Fruit fly (Drosophila melanogaster) whole organism, embryonic: ENCODE data around the gene Pfdn2.

Experiments
- Bgb ChIP-seq: fragments of 200-800 bp; sonication (Bioruptor generic); IDR thresholded peaks from 2 replicates; pipeline ENCODE4 v1.3.6; 2022; ENCODE audit warnings: missing biosample characterization, missing genetic modification characterization; ENCODE audit not compliant: partially characterized antibody
- BtbVII ChIP-seq: fragments of 200-800 bp; sonication (Bioruptor generic); optimal IDR thresholded peaks from 3 replicates; lab custom pipeline; 2017; ENCODE audit warnings: missing biosample characterization, mild to moderate bottlenecking, missing genetic modification characterization
- CG6175 ChIP-seq: fragments of 200-800 bp; sonication (Bioruptor generic); IDR thresholded peaks from 3 replicates; pipeline ENCODE4 v1.3.6; 2022; ENCODE audit warnings: missing biosample characterization, missing genetic modification characterization
- CG6689 ChIP-seq: fragments of 200-800 bp; sonication (Bioruptor generic); IDR thresholded peaks from 2 replicates; pipeline ENCODE4 v1.3.6; 2022; ENCODE audit warnings: missing biosample characterization, missing genetic modification characterization
- Ets65A ChIP-seq: fragments of 200-800 bp; sonication (Bioruptor generic); peaks from one replicate; lab custom pipeline; 2016; ENCODE audit warnings: missing biosample characterization, missing genetic modification characterization
- Nf-YA ChIP-seq: fragments of 200-800 bp; sonication (Bioruptor generic); IDR thresholded peaks from 2 replicates; pipeline ENCODE4 v1.3.6; 2022; ENCODE audit warnings: missing biosample characterization, missing genetic modification characterization
- Sin3A ChIP-seq: fragments of >200 bp; optimal IDR thresholded peaks from 2 replicates; lab custom pipeline; 2018
- Sry-δ ChIP-seq: fragments of 200-800 bp; sonication (Bioruptor generic); optimal IDR thresholded peaks from 2 replicates; lab custom pipeline; 2016; ENCODE audit warnings: missing biosample characterization, missing genetic modification characterization
- her ChIP-seq: fragments of 200-800 bp; sonication (Bioruptor generic); optimal IDR thresholded peaks from 2 replicates; lab custom pipeline; 2016; ENCODE audit warnings: missing biosample characterization, missing genetic modification characterization

DNA sequence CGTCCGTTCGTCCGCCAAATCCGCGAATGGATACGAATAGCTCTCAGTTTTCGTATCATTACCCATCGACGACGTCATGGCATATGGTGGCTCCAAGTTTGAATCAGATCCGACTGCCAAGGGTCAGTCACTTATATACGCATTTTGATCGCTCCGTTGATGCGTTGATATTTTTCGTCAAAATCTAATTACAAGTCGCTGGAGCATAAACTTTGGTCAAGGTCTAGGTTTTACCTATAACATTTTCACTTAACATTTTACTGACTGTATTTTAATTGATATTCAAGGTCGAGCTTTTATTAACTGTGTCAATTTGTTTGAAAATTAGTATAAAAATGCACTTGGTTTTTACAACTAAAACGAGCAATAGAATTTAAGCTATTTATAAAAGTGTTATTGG lies 27.4 kb upstream of the Pfdn2 start, which contains the start of gene Elo68beta:
- TF ChIP-seq CG6175: no peak
- no peak for TF ChIP-seq Sry-δ (GFP tag; lab: Kevin White, UChicago)
- no peak for TF ChIP-seq Bgb (GFP tag; lab: Robert Waterston, UW)
- no peak for TF ChIP-seq Ets65A
- TF ChIP-seq Nf-YA: no peak
- no peak for TF ChIP-seq her
- TF ChIP-seq CG6689 (GFP tag; lab: Robert Waterston, UW): no peak
- no peak for TF ChIP-seq Sin3A (lab: Kevin White, UChicago)
- TF ChIP-seq BtbVII (GFP tag; lab: Kevin White, UChicago): no peak
